Fruit fly (Drosophila melanogaster): Measurements from ENCODE around the gene pkm.

pkm gene

DNA sequence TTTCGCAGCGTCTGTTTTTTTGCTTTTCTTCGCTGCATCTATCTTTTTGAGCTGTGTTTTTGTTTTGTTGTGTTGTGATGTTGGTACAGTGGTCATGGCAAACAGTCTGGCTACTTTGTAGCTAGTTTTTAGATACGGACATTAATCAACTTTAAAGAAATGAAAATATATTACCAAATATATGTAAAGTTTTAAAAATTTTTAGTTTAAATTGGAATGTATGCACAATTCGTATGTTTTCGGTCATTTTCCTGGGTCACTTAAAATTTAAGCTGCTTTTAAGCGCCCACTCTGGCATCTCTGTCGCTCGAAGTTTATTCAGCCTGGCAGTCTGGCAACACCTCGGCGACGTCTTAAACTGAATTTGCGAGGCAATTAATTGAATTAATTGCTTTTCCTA, 7.4 kb downstream of the pkm start, which contains the start of gene CG11695 (continued):
- peak; percentile 79 for TF ChIP-seq B-H2 (GFP tag; optimal IDR thresholded peaks at IDR 0.05)
- TF ChIP-seq Gug (GFP tag; IDR thresholded peaks at IDR 0.05), result peak; percentile 52; the same call in 1 of the 4 replicates
- peak; percentile 55 for TF ChIP-seq CG13624 (GFP tag; optimal IDR thresholded peaks at IDR 0.05)
- no peak; the same call in 1 of the 2 replicates for TF ChIP-seq Ravus (GFP tag; IDR thresholded peaks at IDR 0.05)
- TF ChIP-seq pros (GFP tag; optimal IDR thresholded peaks at IDR 0.05), result peak; percentile 14
- TF ChIP-seq CG12744 (GFP tag; optimal IDR thresholded peaks at IDR 0.05), result no peak
- no peak for TF ChIP-seq CG11560 (tag; IDR thresholded peaks at IDR 0.05)
- no peak for TF ChIP-seq D (optimal IDR thresholded peaks at IDR 0.05)
- no peak for TF ChIP-seq D (GFP tag; optimal IDR thresholded peaks at IDR 0.05)
- no peak for TF ChIP-seq sens-2 (GFP tag; IDR thresholded peaks at IDR 0.05)
- no peak for TF ChIP-seq CG6254 (GFP tag; optimal IDR thresholded peaks at IDR 0.05)
- TF ChIP-seq sqz (GFP tag; optimal IDR thresholded peaks at IDR 0.05), result no peak
- TF ChIP-seq Aef1 (GFP tag; IDR thresholded peaks at IDR 0.05), result peak; percentile 48; the same call in 2 of the 3 replicates
- no peak for TF ChIP-seq CG4854 (GFP tag; optimal IDR thresholded peaks at IDR 0.05)
- peak; percentile 72 for TF ChIP-seq CG12659 (GFP tag; optimal IDR thresholded peaks at IDR 0.05)
- TF ChIP-seq NC2β (GFP tag; optimal IDR thresholded peaks at IDR 0.05), result peak; percentile 32
- TF ChIP-seq cwo (GFP tag; optimal IDR thresholded peaks at IDR 0.05), result peak; percentile 19
- TF ChIP-seq tna (GFP tag; IDR thresholded peaks at IDR 0.05; ENCODE audit: partially characterized antibody), result no peak
- TF ChIP-seq dysf (GFP tag; IDR thresholded peaks at IDR 0.05), result peak; percentile 76
- no peak for TF ChIP-seq disco-r (GFP tag; optimal IDR thresholded peaks at IDR 0.05)
- peak; percentile 67 for TF ChIP-seq Hsf (GFP tag; optimal IDR thresholded peaks at IDR 0.05)
- TF ChIP-seq Max (GFP tag; optimal IDR thresholded peaks at IDR 0.05), result peak; percentile 55
- peak; percentile 46 for TF ChIP-seq Rx (GFP tag; IDR thresholded peaks at IDR 0.05)
- peak; percentile 60 for TF ChIP-seq CG12155 (GFP tag; optimal IDR thresholded peaks at IDR 0.05)
- peak; percentile 60 for TF ChIP-seq Chrac-16 (GFP tag; optimal IDR thresholded peaks at IDR 0.05)
- no peak for TF ChIP-seq CG11085 (GFP tag; IDR thresholded peaks at IDR 0.05)
- TF ChIP-seq Atf3 (GFP tag; optimal IDR thresholded peaks at IDR 0.05), result no peak
- TF ChIP-seq sima (GFP tag; optimal IDR thresholded peaks at IDR 0.05), result no peak
- TF ChIP-seq CG33557 (GFP tag; optimal IDR thresholded peaks at IDR 0.05), result peak; percentile 60
- TF ChIP-seq HLH54F (GFP tag; optimal IDR thresholded peaks at IDR 0.05), result peak; percentile 24
- TF ChIP-seq CG14050 (GFP tag; IDR thresholded peaks at IDR 0.05), result no peak
- TF ChIP-seq gsb (GFP tag; IDR thresholded peaks at IDR 0.05), result no peak
- TF ChIP-seq vfl (GFP tag; optimal IDR thresholded peaks at IDR 0.05), result no peak
- TF ChIP-seq Ptx1 (GFP tag; IDR thresholded peaks at IDR 0.05), result peak; percentile 70
- TF ChIP-seq CG2712 (tag; optimal IDR thresholded peaks at IDR 0.05), result peak; percentile 69
- TF ChIP-seq E2f2 (GFP tag; IDR thresholded peaks at IDR 0.05), result peak; percentile 50
- TF ChIP-seq Mad (GFP tag; optimal IDR thresholded peaks at IDR 0.05), result peak; percentile 65
- peak; percentile 29 for TF ChIP-seq Camta (GFP tag; optimal IDR thresholded peaks at IDR 0.05)
- no peak for TF ChIP-seq seq (GFP tag; IDR thresholded peaks at IDR 0.05)
- TF ChIP-seq tll (GFP tag; optimal IDR thresholded peaks at IDR 0.05), result no peak
- TF ChIP-seq CG10431 (GFP tag; optimal IDR thresholded peaks at IDR 0.05), result peak; percentile 9
- TF ChIP-seq CG3281 (GFP tag; optimal IDR thresholded peaks at IDR 0.05), result peak; percentile 69
- TF ChIP-seq ci (GFP tag; IDR thresholded peaks at IDR 0.05), result no peak
- TF ChIP-seq CG14710 (tag; optimal IDR thresholded peaks at IDR 0.05), result peak; percentile 73
- TF ChIP-seq CG3163 (GFP tag; optimal IDR thresholded peaks at IDR 0.05), result no peak
- TF ChIP-seq wor (GFP tag; IDR thresholded peaks at IDR 0.05), result peak; percentile 37; the same call in 1 of the 2 replicates
- no peak for TF ChIP-seq en (GFP tag; optimal IDR thresholded peaks at IDR 0.05)
- TF ChIP-seq chinmo (GFP tag; IDR thresholded peaks at IDR 0.05; ENCODE audit: partially characterized antibody), result no peak
- TF ChIP-seq eyg (GFP tag; optimal IDR thresholded peaks at IDR 0.05), result no peak
